Worm (Caenorhabditis elegans): ENCODE results near the gene sgt-1.

sgt-1 gene

DNA sequence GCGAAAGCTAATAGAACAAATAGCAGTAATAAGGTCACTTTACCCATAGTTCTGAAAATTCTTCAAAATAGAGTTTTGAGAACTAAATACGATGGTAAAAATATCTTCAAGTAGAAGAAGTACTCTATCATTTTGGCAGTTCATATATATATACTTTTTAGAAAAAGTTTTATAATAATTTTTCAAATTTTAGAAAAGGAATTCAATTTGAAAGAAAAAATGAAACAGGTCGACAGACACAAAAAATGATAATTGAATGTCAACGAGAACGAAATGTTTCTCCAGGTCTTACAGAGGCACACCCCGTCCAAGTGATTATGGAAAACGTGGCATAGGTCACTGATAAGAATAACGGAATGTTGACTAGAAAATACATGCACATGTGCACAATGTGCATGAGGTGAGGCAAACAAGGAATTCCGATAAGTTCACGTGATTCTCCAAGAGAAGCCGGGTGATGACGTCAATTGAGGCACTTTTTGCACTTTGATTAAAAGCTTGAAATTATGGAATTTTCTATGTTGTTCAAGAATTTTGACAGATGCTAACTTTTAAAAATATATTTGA lies 21.7 kb upstream of the sgt-1 start, which contains the start of gene aagr-2 (continued):
- TF ChIP-seq ceh-90 (tag; optimal IDR thresholded peaks at IDR 0.05) (no peak), blmp-1 (tag; optimal IDR thresholded peaks at IDR 0.05) (no peak), nhr-71 (tag; optimal IDR thresholded peaks at IDR 0.05) (peak; percentile 36), fkh-4 (tag; optimal IDR thresholded peaks at IDR 0.05; ENCODE audit: borderline replicate concordance) (no peak), F16B12.6 (tag; optimal IDR thresholded peaks at IDR 0.05) (no peak), aly-2 (tag; optimal IDR thresholded peaks at IDR 0.05) (no peak), lsy-2 (tag; optimal IDR thresholded peaks at IDR 0.05) (no peak), sup-37 (GFP tag; optimal IDR thresholded peaks at IDR 0.05) (no peak), lin-35 (GFP tag; optimal IDR thresholded peaks at IDR 0.05) (peak in 1 of 2 experiments; percentile 60), mef-2 (tag; optimal IDR thresholded peaks at IDR 0.05) (no peak), nhr-90 (tag; optimal IDR thresholded peaks at IDR 0.05; ENCODE audit: poor library complexity) (peak; percentile 51)

DNA sequence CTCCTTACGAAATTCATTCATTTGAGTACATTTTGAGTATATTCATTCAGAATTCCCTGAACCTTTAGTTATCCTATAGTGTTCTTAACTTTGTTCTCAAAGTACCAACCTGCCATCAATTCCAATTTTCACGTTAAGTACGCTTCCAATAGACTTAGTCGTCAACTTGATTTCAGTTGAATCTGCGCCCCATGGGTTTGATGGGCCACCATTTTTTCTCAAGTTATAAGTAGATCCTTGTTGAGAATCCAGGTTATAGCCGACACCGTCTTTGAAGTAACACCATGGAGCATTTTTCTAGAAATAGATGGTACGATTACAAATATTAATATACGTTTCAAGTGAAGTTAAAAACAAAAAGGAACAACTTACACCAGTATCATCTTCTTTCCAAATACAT lies 21.1 kb upstream of the sgt-1 start:
- TF ChIP-seq C04F5.9 (tag; optimal IDR thresholded peaks at IDR 0.05) (no peak), fos-1 (tag; optimal IDR thresholded peaks at IDR 0.05) (no peak), ets-5 (GFP tag; IDR thresholded peaks at IDR 0.05) (no peak), lin-35 (GFP tag; optimal IDR thresholded peaks at IDR 0.05) (no peak), nhr-237 (tag; optimal IDR thresholded peaks at IDR 0.05) (no peak), efl-3 (GFP tag; optimal IDR thresholded peaks at IDR 0.05) (no peak)

DNA sequence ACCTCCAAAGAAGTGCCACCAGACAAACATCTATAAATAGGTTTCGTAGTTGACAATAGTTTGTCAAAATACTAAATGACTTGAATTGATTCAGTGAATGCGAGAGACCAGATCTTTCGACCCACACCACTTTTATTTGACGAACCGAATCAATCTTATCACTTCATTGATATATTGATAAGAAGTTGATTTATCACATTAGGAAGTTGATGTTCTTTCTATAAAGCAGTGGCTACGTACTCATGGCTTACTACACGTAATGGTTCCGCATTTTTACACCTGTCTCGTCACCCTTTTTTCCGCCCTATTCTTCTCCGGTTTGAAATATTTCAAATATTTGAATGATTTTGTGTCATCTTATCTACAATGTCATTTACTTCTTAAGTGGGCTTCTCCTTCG lies 17.0 kb upstream of the sgt-1 start:
- TF ChIP-seq nhr-47 (tag; optimal IDR thresholded peaks at IDR 0.05) = no peak
- peak; percentile 50 for TF ChIP-seq elt-2 (tag; optimal IDR thresholded peaks at IDR 0.05)
- TF ChIP-seq snpc-4 (tag; optimal IDR thresholded peaks at IDR 0.05) = no peak
- peak in 1 of 6 experiments; percentile 11 for TF ChIP-seq elt-3 (tag; optimal IDR thresholded peaks at IDR 0.05)
- TF ChIP-seq mdl-1 (tag; optimal IDR thresholded peaks at IDR 0.05) = no peak
- no peak for TF ChIP-seq nhr-85 (tag)
- no peak for TF ChIP-seq sptf-1 (tag; optimal IDR thresholded peaks at IDR 0.05)

DNA sequence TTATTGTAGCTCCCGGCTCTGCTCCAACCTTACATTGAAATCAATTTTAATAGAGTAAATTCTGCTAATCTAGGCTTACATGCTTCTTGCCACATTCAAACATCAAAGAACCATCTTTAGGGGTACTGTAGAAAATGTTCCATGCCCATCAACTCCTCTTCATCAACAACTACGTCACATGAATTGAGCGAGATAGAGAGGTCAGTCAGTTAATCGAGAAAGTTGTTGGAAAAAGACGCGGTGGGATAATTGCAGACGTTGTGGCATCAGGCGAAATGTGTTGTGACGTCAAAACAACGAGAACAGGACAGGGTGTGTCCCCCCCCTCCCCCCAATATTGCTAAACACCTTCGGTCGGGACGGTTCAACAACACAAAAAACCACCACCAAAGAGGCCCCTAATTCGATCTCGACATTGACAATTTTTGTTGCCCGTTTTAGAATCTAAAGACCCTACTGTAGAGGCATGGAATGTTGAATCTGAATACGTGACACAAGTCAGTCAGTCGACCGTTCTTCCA lies 15.0 kb upstream of the sgt-1 start:
- peak; percentile 11 for TF ChIP-seq unc-130 (tag; optimal IDR thresholded peaks at IDR 0.05)
- TF ChIP-seq dpl-1 (GFP tag; optimal IDR thresholded peaks at IDR 0.05) = no peak
- peak; percentile 40 for TF ChIP-seq grh-1 (GFP tag; IDR thresholded peaks at IDR 0.05)
- peak; percentile 47 for TF ChIP-seq lin-14 (GFP tag; optimal IDR thresholded peaks at IDR 0.05)
- TF ChIP-seq xbp-1 (tag; optimal IDR thresholded peaks at IDR 0.05) = no peak
- peak in 1 of 6 experiments; percentile 26 for TF ChIP-seq elt-3 (tag; optimal IDR thresholded peaks at IDR 0.05)
- peak; percentile 10 for TF ChIP-seq tbx-2 (tag; optimal IDR thresholded peaks at IDR 0.05)
- TF ChIP-seq jun-1 (tag; optimal IDR thresholded peaks at IDR 0.05) = no peak
- TF ChIP-seq lin-35 (GFP tag; optimal IDR thresholded peaks at IDR 0.05) = peak in 1 of 2 experiments; percentile 15
- TF ChIP-seq nhr-20 (tag; optimal IDR thresholded peaks at IDR 0.05) = peak; percentile 22
- no peak for TF ChIP-seq efl-1 (optimal IDR thresholded peaks at IDR 0.05)
- peak in 1 of 2 experiments; percentile 81 for TF ChIP-seq efl-1 (GFP tag; optimal IDR thresholded peaks at IDR 0.05 in 1 of 2)
- peak; percentile 52 for TF ChIP-seq blmp-1 (tag; optimal IDR thresholded peaks at IDR 0.05)
- TF ChIP-seq egl-13 (tag; optimal IDR thresholded peaks at IDR 0.05) = no peak
- TF ChIP-seq nhr-28 (tag; optimal IDR thresholded peaks at IDR 0.05) = no peak
- peak; percentile 93 for TF ChIP-seq nhr-85 (tag)
- TF ChIP-seq ceh-90 (tag; optimal IDR thresholded peaks at IDR 0.05) = no peak
- no peak for TF ChIP-seq unc-86 (tag; optimal IDR thresholded peaks at IDR 0.05)

Data from whole organism, L1 larva.